Worm (Caenorhabditis elegans): Measurements from ENCODE around the gene C26B9.1.

- TF ChIP-seq him-1 (tag; optimal IDR thresholded peaks at IDR 0.05) (no peak), W03F9.2 (tag; optimal IDR thresholded peaks at IDR 0.05) (no peak), dao-5 (tag; optimal IDR thresholded peaks at IDR 0.05) (no peak)
Observed at ce11 chrX:5386558-5386957, 42.2 kb downstream of the C26B9.1 start, which contains the start of gene kcnl-3.
